Fruit fly (Drosophila melanogaster) S2 (cell line): ENCODE measurements around the gene CG32225.

Experiments used
- CG8478 ChIP-seq: fragments of >200 bp; optimal IDR thresholded peaks from 2 replicates; lab custom pipeline; 2018
- CTCF ChIP-seq, 2 experiments: fragments of >200 bp; optimal IDR thresholded peaks; 2 replicates each; lab custom pipeline; 2018

- TF ChIP-seq CTCF (optimal IDR thresholded peaks at IDR 0.05; lab: Kevin White, UChicago), result no peak
- no peak for TF ChIP-seq CG8478 (lab: Kevin White, UChicago)
These were observed 24.8 kb downstream of the CG32225 start for dm6 chr3L:20281254-20281653.
